Fruit fly (Drosophila melanogaster) whole organism, embryonic: Measurements from ENCODE around the gene Eip75B.

ENCODE experiments used
- Bgb ChIP-seq: fragments of 200-800 bp; sonication (Bioruptor generic); IDR thresholded peaks from 2 replicates; pipeline ENCODE4 v1.3.6; 2022; ENCODE audit warnings: missing biosample characterization, missing genetic modification characterization; ENCODE audit not compliant: partially characterized antibody
- BtbVII ChIP-seq: fragments of 200-800 bp; sonication (Bioruptor generic); optimal IDR thresholded peaks from 3 replicates; lab custom pipeline; 2017; ENCODE audit warnings: missing biosample characterization, mild to moderate bottlenecking, missing genetic modification characterization
- C15 ChIP-seq: fragments of 200-800 bp; sonication (Bioruptor generic); IDR thresholded peaks from 3 replicates; pipeline ENCODE4 v1.3.6; 2022; ENCODE audit warnings: missing biosample characterization, missing genetic modification characterization
- CG10267 ChIP-seq: fragments of 200-800 bp; sonication (Bioruptor generic); optimal IDR thresholded peaks from 2 replicates; lab custom pipeline; 2018; ENCODE audit warnings: missing biosample characterization, mild to moderate bottlenecking, missing genetic modification characterization, moderate library complexity
- CG11398 ChIP-seq: fragments of 200-800 bp; sonication (Bioruptor generic); optimal IDR thresholded peaks from 2 replicates; lab custom pipeline; 2016; ENCODE audit warnings: missing biosample characterization, missing genetic modification characterization
- CG12744 ChIP-seq: fragments of 200-800 bp; sonication (Bioruptor generic); optimal IDR thresholded peaks from 2 replicates; lab custom pipeline; 2016; ENCODE audit warnings: missing biosample characterization, missing genetic modification characterization
- CG12769 ChIP-seq: fragments of 200-800 bp; sonication (Bioruptor generic); optimal IDR thresholded peaks from 2 replicates; lab custom pipeline; 2019; ENCODE audit warnings: missing biosample characterization, mild to moderate bottlenecking, missing genetic modification characterization, moderate library complexity
- CG1647 ChIP-seq: fragments of 200-800 bp; sonication (Bioruptor generic); optimal IDR thresholded peaks from 3 replicates; lab custom pipeline; 2016; ENCODE audit warnings: missing biosample characterization, missing genetic modification characterization
- CG16863 ChIP-seq: fragments of 200-800 bp; sonication (Bioruptor generic); optimal IDR thresholded peaks from 3 replicates; lab custom pipeline; 2016; ENCODE audit warnings: missing biosample characterization, missing genetic modification characterization
- CG17186 ChIP-seq: fragments of 200-800 bp; sonication (Bioruptor generic); optimal IDR thresholded peaks from 3 replicates; lab custom pipeline; 2017; ENCODE audit warnings: missing biosample characterization, missing genetic modification reagents, missing genetic modification characterization
- CG1792 ChIP-seq: fragments of 200-800 bp; sonication (Bioruptor generic); optimal IDR thresholded peaks from 2 replicates; lab custom pipeline; 2016; ENCODE audit warnings: missing biosample characterization, missing genetic modification characterization
- CG2120 ChIP-seq: fragments of 200-800 bp; sonication (Bioruptor generic); optimal IDR thresholded peaks from 3 replicates; lab custom pipeline; 2016; ENCODE audit warnings: missing biosample characterization, missing genetic modification characterization
- CG2202 ChIP-seq: fragments of 200-800 bp; sonication (Bioruptor generic); optimal IDR thresholded peaks from 2 replicates; lab custom pipeline; 2018; ENCODE audit warnings: missing biosample characterization, mild to moderate bottlenecking, missing genetic modification characterization
- CG30020 ChIP-seq: fragments of 200-800 bp; optimal IDR thresholded peaks from 2 replicates; lab custom pipeline; 2019; ENCODE audit warnings: missing biosample characterization, mild to moderate bottlenecking, missing genetic modification characterization, moderate library complexity
- CG3065 ChIP-seq: fragments of 200-800 bp; sonication (Bioruptor generic); optimal IDR thresholded peaks from 2 replicates; lab custom pipeline; 2016; ENCODE audit warnings: missing biosample characterization, missing genetic modification characterization
- CG34422 ChIP-seq: fragments of 200-800 bp; sonication (Bioruptor generic); IDR thresholded peaks from 3 replicates; pipeline ENCODE4 v1.3.6; 2022; ENCODE audit warnings: missing biosample characterization, missing genetic modification characterization
- CG42726 ChIP-seq: fragments of 200-800 bp; sonication (Bioruptor generic); IDR thresholded peaks from 2 replicates; pipeline ENCODE4 v1.3.6; 2022; ENCODE audit warnings: missing biosample characterization, missing genetic modification characterization; ENCODE audit not compliant: partially characterized antibody
- CG6254 ChIP-seq: fragments of 200-800 bp; sonication (Bioruptor generic); optimal IDR thresholded peaks from 3 replicates; lab custom pipeline; 2017; ENCODE audit warnings: mild to moderate bottlenecking, missing biosample characterization, missing genetic modification reagents, missing genetic modification characterization
- CG6654 ChIP-seq: fragments of 200-800 bp; sonication (Bioruptor generic); optimal IDR thresholded peaks from 2 replicates; lab custom pipeline; 2017; ENCODE audit warnings: missing biosample characterization, mild to moderate bottlenecking, missing genetic modification characterization
- CG6813 ChIP-seq: fragments of 200-800 bp; sonication (Bioruptor generic); optimal IDR thresholded peaks from 2 replicates; lab custom pipeline; 2017; ENCODE audit warnings: missing biosample characterization, missing genetic modification characterization, mild to moderate bottlenecking, moderate library complexity, missing genetic modification reagents
- CG6854 ChIP-seq: fragments of 200-800 bp; sonication (Bioruptor generic); optimal IDR thresholded peaks from 3 replicates; lab custom pipeline; 2017; ENCODE audit warnings: missing biosample characterization, mild to moderate bottlenecking, missing genetic modification characterization
- CG7786 ChIP-seq: fragments of 200-800 bp; sonication (Bioruptor generic); optimal IDR thresholded peaks from 2 replicates; lab custom pipeline; 2016; ENCODE audit warnings: missing biosample characterization, missing genetic modification characterization
- CG9727 ChIP-seq: fragments of 200-800 bp; sonication (Bioruptor generic); optimal IDR thresholded peaks from 3 replicates; lab custom pipeline; 2017; ENCODE audit warnings: missing biosample characterization, mild to moderate bottlenecking, missing genetic modification characterization
- Camta ChIP-seq: fragments of 200-800 bp; sonication (Bioruptor generic); optimal IDR thresholded peaks from 2 replicates; lab custom pipeline; 2016; ENCODE audit warnings: missing biosample characterization, missing genetic modification characterization
- Dfd ChIP-seq, 2 experiments: fragments of >200 bp; optimal IDR thresholded peaks; 2 replicates each; lab custom pipeline; 2017; ENCODE audit warnings: missing biosample characterization in 2 of 2, missing genetic modification characterization in 2 of 2
- Doc2 ChIP-seq: fragments of 200-800 bp; sonication (Bioruptor generic); IDR thresholded peaks from 2 replicates; pipeline ENCODE4 v1.3.6; 2022; ENCODE audit warnings: missing biosample characterization, missing genetic modification characterization
- Drgx ChIP-seq: fragments of 200-800 bp; sonication (Bioruptor generic); IDR thresholded peaks from 2 replicates; pipeline ENCODE4 v1.3.6; 2022; ENCODE audit warnings: missing biosample characterization, missing genetic modification characterization
- E2f1 ChIP-seq: fragments of 200-800 bp; sonication (Bioruptor generic); IDR thresholded peaks from 2 replicates; pipeline ENCODE4 v1.3.6; 2022; ENCODE audit warnings: missing biosample characterization, missing genetic modification characterization
- Ets97D ChIP-seq: fragments of 200-800 bp; sonication (Bioruptor generic); optimal IDR thresholded peaks from 3 replicates; lab custom pipeline; 2016; ENCODE audit warnings: missing biosample characterization, missing genetic modification characterization
- HLH3B ChIP-seq: fragments of 200-800 bp; sonication (Bioruptor generic); IDR thresholded peaks from 2 replicates; pipeline ENCODE4 v1.3.6; 2022; ENCODE audit warnings: missing biosample characterization, missing genetic modification characterization
- NFAT ChIP-seq: fragments of 200-800 bp; sonication (Bioruptor generic); IDR thresholded peaks from 2 replicates; pipeline ENCODE4 v1.3.6; 2022; ENCODE audit warnings: missing biosample characterization, missing genetic modification characterization
- Nf-YA ChIP-seq: fragments of 200-800 bp; sonication (Bioruptor generic); IDR thresholded peaks from 2 replicates; pipeline ENCODE4 v1.3.6; 2022; ENCODE audit warnings: missing biosample characterization, missing genetic modification characterization
- Nf-YB ChIP-seq: fragments of 200-800 bp; sonication (Bioruptor generic); optimal IDR thresholded peaks from 3 replicates; lab custom pipeline; 2019; ENCODE audit warnings: missing biosample characterization, mild to moderate bottlenecking, missing genetic modification characterization, moderate library complexity
- PHDP ChIP-seq: fragments of 200-800 bp; sonication (Bioruptor generic); optimal IDR thresholded peaks from 3 replicates; lab custom pipeline; 2018; ENCODE audit warnings: missing biosample characterization, mild to moderate bottlenecking, missing genetic modification characterization, moderate library complexity
- Ptx1 ChIP-seq: fragments of 200-800 bp; sonication (Bioruptor generic); IDR thresholded peaks from 2 replicates; pipeline ENCODE4 v1.3.6; 2022; ENCODE audit warnings: missing biosample characterization, missing genetic modification characterization
- bab2 ChIP-seq: fragments of 200-800 bp; sonication (Bioruptor generic); optimal IDR thresholded peaks from 2 replicates; lab custom pipeline; 2016; ENCODE audit warnings: missing biosample characterization, missing genetic modification characterization
- chn ChIP-seq: fragments of 200-800 bp; sonication (Bioruptor generic); optimal IDR thresholded peaks from 2 replicates; lab custom pipeline; 2016; ENCODE audit warnings: missing biosample characterization, missing genetic modification characterization
- crp ChIP-seq, 2 experiments: fragments of 200-800 bp; sonication (Bioruptor generic); optimal IDR thresholded peaks; 2 replicates in 1 of 2; 3 replicates in 1 of 2; lab custom pipeline; 2017; ENCODE audit warnings: missing biosample characterization in 2 of 2, missing genetic modification characterization in 2 of 2, mild to moderate bottlenecking in 1 of 2, moderate library complexity in 1 of 2
- dmrt99B ChIP-seq: fragments of 200-800 bp; sonication (Bioruptor generic); optimal IDR thresholded peaks from 2 replicates; lab custom pipeline; 2018; ENCODE audit warnings: missing biosample characterization, mild to moderate bottlenecking, missing genetic modification characterization, moderate library complexity
- dysf ChIP-seq: fragments of 200-800 bp; sonication (Bioruptor generic); IDR thresholded peaks from 3 replicates; pipeline ENCODE4 v1.3.6; 2022; ENCODE audit warnings: missing biosample characterization, missing genetic modification characterization
- fd3F ChIP-seq: fragments of 200-800 bp; sonication (Bioruptor generic); optimal IDR thresholded peaks from 2 replicates; lab custom pipeline; 2018; ENCODE audit warnings: missing biosample characterization, mild to moderate bottlenecking, missing genetic modification characterization, moderate library complexity
- fd96Cb ChIP-seq: fragments of 200-800 bp; sonication (Bioruptor generic); optimal IDR thresholded peaks from 2 replicates; lab custom pipeline; 2018; ENCODE audit warnings: missing biosample characterization, mild to moderate bottlenecking, missing genetic modification characterization, moderate library complexity
- hb ChIP-seq: fragments of 200-800 bp; sonication (Bioruptor generic); IDR thresholded peaks from 3 replicates; pipeline ENCODE4 v1.3.6; 2022; ENCODE audit warnings: missing biosample characterization, missing genetic modification characterization; ENCODE audit not compliant: partially characterized antibody
- jumu ChIP-seq: fragments of 200-800 bp; sonication (Bioruptor generic); optimal IDR thresholded peaks from 3 replicates; lab custom pipeline; 2016; ENCODE audit warnings: missing biosample characterization, missing genetic modification characterization
- ken ChIP-seq: fragments of 200-800 bp; sonication (Bioruptor generic); IDR thresholded peaks from 3 replicates; pipeline ENCODE4 v1.3.6; 2022; ENCODE audit warnings: missing biosample characterization, missing genetic modification characterization
- luna ChIP-seq: fragments of 200-800 bp; sonication (Bioruptor generic); optimal IDR thresholded peaks from 2 replicates; lab custom pipeline; 2016; ENCODE audit warnings: missing biosample characterization, missing genetic modification characterization
- nerfin-1 ChIP-seq: fragments of 200-800 bp; sonication (Bioruptor generic); optimal IDR thresholded peaks from 3 replicates; lab custom pipeline; 2019; ENCODE audit warnings: missing biosample characterization, mild to moderate bottlenecking, missing genetic modification characterization, moderate library complexity
- org-1 ChIP-seq: fragments of 200-800 bp; sonication (Bioruptor generic); optimal IDR thresholded peaks from 2 replicates; lab custom pipeline; 2017; ENCODE audit warnings: missing biosample characterization, missing genetic modification characterization
- prd ChIP-seq, 3 experiments: fragments of >200 bp in 2 of 3; fragments of 200-800 bp in 1 of 3; sonication (Bioruptor generic) in 1 of 3; optimal IDR thresholded peaks in 2 of 3; IDR thresholded peaks in 1 of 3; 2 replicates in 2 of 3; 3 replicates in 1 of 3; pipeline versions ENCODE4 v1.3.6 to Lab custom; 2017 to 2022; ENCODE audit warnings: missing biosample characterization in 1 of 3, missing genetic modification characterization in 1 of 3
- sna ChIP-seq: fragments of 200-800 bp; sonication (Bioruptor generic); IDR thresholded peaks from 2 replicates; pipeline ENCODE4 v1.3.6; 2022; ENCODE audit warnings: missing biosample characterization, missing genetic modification characterization; ENCODE audit not compliant: partially characterized antibody
- sug ChIP-seq: fragments of 200-800 bp; optimal IDR thresholded peaks from 2 replicates; lab custom pipeline; 2019; ENCODE audit warnings: missing biosample characterization, mild to moderate bottlenecking, missing genetic modification characterization, moderate library complexity

The Eip75B gene

dm6 chr3L:18112669-18113068, 48.2 kb upstream of the Eip75B start, which contains the start of the genes CG32195 and CG7341 (continued):
- TF ChIP-seq CG6654 (GFP tag; lab: Kevin White, UChicago) (no peak), CG34422 (GFP tag; lab: Robert Waterston, UW) (no peak), PHDP (tag; lab: Kevin White, UChicago) (no peak), Bgb (GFP tag; lab: Robert Waterston, UW) (peak; percentile 82), CG10267 (peak; percentile 49), CG42726 (GFP tag; lab: Robert Waterston, UW) (no peak), CG6254 (no peak), CG30020 (tag; lab: Kevin White, UChicago) (peak; percentile 14), Nf-YA (no peak), dmrt99B (tag; lab: Kevin White, UChicago) (no peak), ken (GFP tag; lab: Robert Waterston, UW) (no peak), sug (peak; percentile 40), CG1792 (GFP tag; lab: Kevin White, UChicago) (no peak), CG17186 (GFP tag; lab: Kevin White, UChicago) (peak; percentile 10), CG2120 (GFP tag; lab: Kevin White, UChicago) (no peak), prd (optimal IDR thresholded peaks at IDR 0.05; lab: Kevin White, UChicago) (no peak), prd (GFP tag; IDR thresholded peaks at IDR 0.05; lab: Robert Waterston, UW) (no peak), Drgx (GFP tag; lab: Robert Waterston, UW) (no peak), nerfin-1 (tag; lab: Kevin White, UChicago) (no peak), hb (GFP tag; lab: Robert Waterston, UW) (peak; percentile 53; the same call in 1 of the 3 replicates), Ptx1 (GFP tag; lab: Robert Waterston, UW) (no peak), Dfd (GFP tag; optimal IDR thresholded peaks at IDR 0.05; lab: Kevin White, UChicago) (no peak), CG11398 (GFP tag; lab: Kevin White, UChicago) (no peak), HLH3B (GFP tag; lab: Robert Waterston, UW) (no peak), jumu (GFP tag; lab: Kevin White, UChicago) (no peak), Doc2 (GFP tag; lab: Robert Waterston, UW) (no peak), CG16863 (GFP tag; lab: Kevin White, UChicago) (no peak), CG9727 (GFP tag; lab: Kevin White, UChicago) (no peak), Camta (GFP tag; lab: Kevin White, UChicago) (no peak), fd96Cb (tag; lab: Kevin White, UChicago) (no peak), Ets97D (GFP tag; lab: Kevin White, UChicago) (no peak), CG3065 (no peak), fd3F (no peak), CG7786 (GFP tag; lab: Kevin White, UChicago) (no peak), CG6854 (no peak), luna (GFP tag; lab: Kevin White, UChicago) (no peak), BtbVII (GFP tag; lab: Kevin White, UChicago) (no peak), CG2202 (tag; lab: Kevin White, UChicago) (no peak), dysf (no peak), chn (GFP tag; lab: Kevin White, UChicago) (no peak), NFAT (no peak), org-1 (GFP tag; lab: Kevin White, UChicago) (no peak), crp (GFP tag; optimal IDR thresholded peaks at IDR 0.05; lab: Kevin White, UChicago) (peak; percentile 71 to 91), bab2 (GFP tag; lab: Kevin White, UChicago) (no peak), C15 (GFP tag; lab: Robert Waterston, UW) (no peak), CG12744 (GFP tag; lab: Kevin White, UChicago) (no peak), Nf-YB (no peak), sna (GFP tag; lab: Robert Waterston, UW) (peak; percentile 83), CG6813 (GFP tag; lab: Kevin White, UChicago) (no peak), CG1647 (GFP tag; lab: Kevin White, UChicago) (no peak), E2f1 (GFP tag; lab: Robert Waterston, UW) (no peak), CG12769 (no peak)
